Worm (Caenorhabditis elegans): ENCODE data around the gene F42C5.9.

ce11 chrIV:7338042-7338441, 21.1 kb upstream of the F42C5.9 start:
- TF ChIP-seq lin-13 (tag; optimal IDR thresholded peaks at IDR 0.05) (no peak), nhr-237 (tag; optimal IDR thresholded peaks at IDR 0.05) (no peak), nhr-12 (tag; optimal IDR thresholded peaks at IDR 0.05) (no peak), pha-4 (tag; optimal IDR thresholded peaks at IDR 0.05) (no peak), nhr-28 (tag; optimal IDR thresholded peaks at IDR 0.05) (no peak), mab-5 (tag; optimal IDR thresholded peaks at IDR 0.05) (no peak), nhr-76 (tag; optimal IDR thresholded peaks at IDR 0.05) (no peak), hlh-1 (tag; optimal IDR thresholded peaks at IDR 0.05) (no peak), ces-1 (GFP tag; optimal IDR thresholded peaks at IDR 0.05) (no peak), cnd-1 (tag; optimal IDR thresholded peaks at IDR 0.05) (no peak)

Data from whole organism, mixed stage, embryonic.